Worm (Caenorhabditis elegans): ENCODE measurements around the gene irld-48.

DNA sequence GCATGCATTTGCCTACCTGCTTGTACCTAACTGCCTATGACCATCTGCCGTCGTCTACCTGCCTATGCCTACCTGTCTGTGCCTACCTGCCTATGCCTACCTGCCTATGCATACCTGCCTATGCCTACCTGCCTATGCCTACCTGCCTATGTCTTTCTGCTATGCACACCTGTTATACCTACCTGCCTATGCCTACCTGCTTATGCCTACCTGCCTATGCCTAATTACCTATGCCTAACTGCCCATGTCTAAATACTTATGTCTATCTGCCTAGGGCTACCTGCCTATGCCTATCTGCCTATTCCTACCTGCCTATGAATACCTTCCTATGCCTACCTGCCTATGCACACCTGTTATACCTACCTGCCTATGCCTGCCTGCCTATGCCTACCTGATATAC lies 10.5 kb downstream of the irld-48 start:
- no peak for TF ChIP-seq jun-1 (tag; optimal IDR thresholded peaks at IDR 0.05)
- no peak for TF ChIP-seq nhr-90 (tag; optimal IDR thresholded peaks at IDR 0.05; ENCODE audit: poor library complexity)
- no peak for TF ChIP-seq ceh-82 (tag; optimal IDR thresholded peaks at IDR 0.05)
- no peak for TF ChIP-seq mep-1 (tag; optimal IDR thresholded peaks at IDR 0.05)
- no peak for TF ChIP-seq lin-35 (GFP tag; optimal IDR thresholded peaks at IDR 0.05)
